Worm (Caenorhabditis elegans): ENCODE results near the gene kvs-3.
A peak's percentile ranks its signal among the peaks of the same experiment; 100 is the strongest.

The kvs-3 gene

ce11 chrV:9327691-9328090 is 9.6 kb downstream of the kvs-3 start:
- TF ChIP-seq lsy-2 (tag; optimal IDR thresholded peaks at IDR 0.05) (no peak), ces-1 (GFP tag; optimal IDR thresholded peaks at IDR 0.05) (no peak), elt-3 (tag; optimal IDR thresholded peaks at IDR 0.05) (peak in 3 of 6 experiments; percentile 16 to 40 (median 23)), nhr-76 (tag; optimal IDR thresholded peaks at IDR 0.05) (no peak), ceh-8 (GFP tag; optimal IDR thresholded peaks at IDR 0.05) (no peak), F16B12.6 (tag; optimal IDR thresholded peaks at IDR 0.05) (no peak), sptf-1 (tag; optimal IDR thresholded peaks at IDR 0.05) (no peak), snu-23 (GFP tag; optimal IDR thresholded peaks at IDR 0.05) (peak; percentile 15), ceh-63 (GFP tag; optimal IDR thresholded peaks at IDR 0.05) (no peak), lin-39 (tag; optimal IDR thresholded peaks at IDR 0.05) (no peak), egl-13 (tag; optimal IDR thresholded peaks at IDR 0.05) (no peak), hpl-2 (GFP tag; optimal IDR thresholded peaks at IDR 0.05) (no peak), zag-1 (tag; optimal IDR thresholded peaks at IDR 0.05) (no peak), mdl-1 (tag; optimal IDR thresholded peaks at IDR 0.05) (no peak), mab-9 (GFP tag; IDR thresholded peaks at IDR 0.05) (no peak), sox-4 (tag; optimal IDR thresholded peaks at IDR 0.05) (no peak), C04F5.9 (tag; optimal IDR thresholded peaks at IDR 0.05) (no peak), nhr-47 (tag; optimal IDR thresholded peaks at IDR 0.05) (no peak), efl-3 (GFP tag; optimal IDR thresholded peaks at IDR 0.05) (no peak), unc-30 (tag; optimal IDR thresholded peaks at IDR 0.05) (no peak), rnt-1 (tag; optimal IDR thresholded peaks at IDR 0.05) (no peak), vab-15 (tag; optimal IDR thresholded peaks at IDR 0.05) (no peak), nhr-20 (tag; optimal IDR thresholded peaks at IDR 0.05) (peak; percentile 15), dsc-1 (tag; optimal IDR thresholded peaks at IDR 0.05) (no peak), blmp-1 (tag; optimal IDR thresholded peaks at IDR 0.05) (peak; percentile 51), nhr-28 (tag; optimal IDR thresholded peaks at IDR 0.05) (no peak), ceh-82 (tag; optimal IDR thresholded peaks at IDR 0.05) (no peak), grh-1 (GFP tag; IDR thresholded peaks at IDR 0.05) (no peak), unc-62 (GFP tag; optimal IDR thresholded peaks at IDR 0.05) (no peak), nhr-71 (tag; optimal IDR thresholded peaks at IDR 0.05) (peak; percentile 13), fkh-8 (tag; optimal IDR thresholded peaks at IDR 0.05) (no peak), hlh-4 (tag; optimal IDR thresholded peaks at IDR 0.05) (no peak), lin-15B (tag; optimal IDR thresholded peaks at IDR 0.05) (no peak), fkh-4 (tag; optimal IDR thresholded peaks at IDR 0.05; ENCODE audit: borderline replicate concordance) (no peak), unc-98 (GFP tag; IDR thresholded peaks at IDR 0.05) (no peak), elt-2 (tag; optimal IDR thresholded peaks at IDR 0.05) (peak; percentile 23), hlh-17 (GFP tag; optimal IDR thresholded peaks at IDR 0.05; ENCODE audit: borderline replicate concordance) (no peak), mef-2 (tag; optimal IDR thresholded peaks at IDR 0.05) (no peak), alr-1 (tag; optimal IDR thresholded peaks at IDR 0.05; ENCODE audit: borderline replicate concordance) (no peak), Y116A8C.19 (tag; optimal IDR thresholded peaks at IDR 0.05; ENCODE audit: borderline replicate concordance) (no peak), efl-1 (optimal IDR thresholded peaks at IDR 0.05) (no peak), efl-1 (GFP tag; optimal IDR thresholded peaks at IDR 0.05 in 1 of 2) (no peak), unc-130 (tag; optimal IDR thresholded peaks at IDR 0.05) (no peak), nhr-84 (tag; optimal IDR thresholded peaks at IDR 0.05) (no peak), nhr-90 (tag; optimal IDR thresholded peaks at IDR 0.05; ENCODE audit: poor library complexity) (no peak), C34B4.2 (tag; optimal IDR thresholded peaks at IDR 0.05) (no peak), nhr-85 (tag) (peak; percentile 71), mep-1 (tag; optimal IDR thresholded peaks at IDR 0.05) (peak; percentile 4), unc-86 (tag; optimal IDR thresholded peaks at IDR 0.05) (no peak), lin-35 (GFP tag; optimal IDR thresholded peaks at IDR 0.05) (no peak), irx-1 (tag; optimal IDR thresholded peaks at IDR 0.05) (no peak), swsn-7 (tag; optimal IDR thresholded peaks at IDR 0.05) (no peak), ets-5 (GFP tag; IDR thresholded peaks at IDR 0.05) (no peak), lin-13 (GFP tag; optimal IDR thresholded peaks at IDR 0.05) (no peak)

Measured in whole organism, L1 larva.